Worm (Caenorhabditis elegans): ENCODE measurements around the gene soc-2.

DNA sequence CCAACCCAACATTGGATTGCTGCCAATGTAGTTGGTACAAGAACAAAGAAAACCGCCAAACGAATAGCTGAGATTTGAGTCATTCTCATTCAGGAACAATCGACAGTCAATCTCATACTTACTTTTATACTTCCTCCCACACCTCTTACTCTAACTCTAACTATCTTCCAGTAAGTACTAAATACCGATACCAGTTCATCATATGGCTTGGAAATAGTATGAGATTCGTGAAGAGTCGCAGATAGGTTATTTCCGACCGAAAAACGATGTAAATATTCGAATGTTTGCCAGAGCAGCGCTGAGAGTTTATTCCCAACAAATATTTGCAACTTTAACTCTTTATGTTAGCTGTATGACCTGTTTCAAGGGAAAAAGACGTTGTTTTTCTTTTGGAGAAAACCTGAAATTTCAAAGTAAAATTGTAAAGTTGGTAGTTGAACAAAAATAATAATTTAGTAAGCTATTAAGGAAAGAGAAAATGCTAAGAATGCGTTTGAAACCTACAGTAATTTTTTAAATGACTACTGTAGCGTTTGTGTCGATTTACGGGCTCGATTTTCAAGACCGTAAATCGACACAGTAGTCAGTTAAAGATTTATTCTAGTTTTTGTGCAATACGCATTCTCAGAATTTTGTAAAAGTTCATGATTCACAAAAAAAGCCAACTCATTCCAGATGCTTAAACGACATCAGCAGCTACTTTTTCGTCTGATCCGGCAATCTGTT lies 34.4 kb upstream of the soc-2 start, which contains the start of the genes W03F8.6 and mtrf-1L:
- TF ChIP-seq pha-4 (tag; optimal IDR thresholded peaks at IDR 0.05), result no peak
- no peak for TF ChIP-seq ama-1 (optimal IDR thresholded peaks at IDR 0.05)
- no peak for TF ChIP-seq fkh-10 (GFP tag; optimal IDR thresholded peaks at IDR 0.05)
- TF ChIP-seq nhr-11 (tag; optimal IDR thresholded peaks at IDR 0.05), result no peak
- no peak for TF ChIP-seq dve-1 (tag; optimal IDR thresholded peaks at IDR 0.05)
- no peak for TF ChIP-seq ceh-22 (tag; optimal IDR thresholded peaks at IDR 0.05)
- no peak for TF ChIP-seq unc-86 (tag; optimal IDR thresholded peaks at IDR 0.05)

Measured in whole organism, late embryonic.